Fruit fly (Drosophila melanogaster): ENCODE measurements around the gene CG32263.

Gene CG32263

DNA sequence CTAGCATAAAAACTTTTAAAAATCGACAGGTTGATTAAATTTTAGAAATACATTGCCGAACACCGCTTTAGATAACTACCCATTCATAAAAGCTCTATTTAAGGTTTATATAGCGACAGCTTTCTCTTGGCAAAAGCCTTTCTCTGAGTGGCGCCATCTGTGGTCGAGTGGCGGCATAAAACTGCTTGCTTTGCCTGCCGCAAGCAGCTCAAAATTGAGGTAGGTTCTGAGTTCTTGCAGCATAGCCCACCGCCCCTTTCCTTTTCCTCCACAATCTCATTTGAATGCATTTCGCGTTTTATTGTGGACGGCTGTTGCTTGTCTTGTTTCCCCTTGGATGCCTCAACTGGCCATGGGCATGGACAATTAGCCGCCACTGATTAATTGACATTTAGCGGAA is 43.1 kb downstream of the CG32263 start (continued):
- TF ChIP-seq dpn (GFP tag; optimal IDR thresholded peaks at IDR 0.05): peak; percentile 50 to 76
- peak; percentile 65 for TF ChIP-seq pum (GFP tag; optimal IDR thresholded peaks at IDR 0.05)
- peak; percentile 63 for TF ChIP-seq CG11247 (GFP tag; IDR thresholded peaks at IDR 0.05)
- TF ChIP-seq CG10267 (tag; optimal IDR thresholded peaks at IDR 0.05): no peak
- TF ChIP-seq CG3065 (GFP tag; optimal IDR thresholded peaks at IDR 0.05): peak; percentile 20
- TF ChIP-seq Fer1 (GFP tag; optimal IDR thresholded peaks at IDR 0.05): peak; percentile 4
- TF ChIP-seq Poxn (GFP tag; IDR thresholded peaks at IDR 0.05): no peak
- TF ChIP-seq Hsf (GFP tag; optimal IDR thresholded peaks at IDR 0.05): peak; percentile 64
- peak; percentile 25; the same call in 1 of the 2 replicates for TF ChIP-seq wdn (GFP tag; IDR thresholded peaks at IDR 0.05)
- TF ChIP-seq stc (GFP tag; IDR thresholded peaks at IDR 0.05): peak; percentile 22; the same call in 1 of the 2 replicates
- TF ChIP-seq Oaz (GFP tag; IDR thresholded peaks at IDR 0.05): peak; percentile 56
- TF ChIP-seq CG2120 (GFP tag; optimal IDR thresholded peaks at IDR 0.05): peak; percentile 40
- TF ChIP-seq bigmax (GFP tag; optimal IDR thresholded peaks at IDR 0.05): no peak
- peak; percentile 11 for TF ChIP-seq dmrt99B (tag; optimal IDR thresholded peaks at IDR 0.05)
- TF ChIP-seq CG32767 (GFP tag; IDR thresholded peaks at IDR 0.05): no peak
- TF ChIP-seq nerfin-2 (GFP tag; IDR thresholded peaks at IDR 0.05; ENCODE audit: partially characterized antibody): peak; percentile 32; the same call in 1 of the 2 replicates
- TF ChIP-seq CG9437 (GFP tag; optimal IDR thresholded peaks at IDR 0.05): peak; percentile 32
- TF ChIP-seq Ravus (GFP tag; IDR thresholded peaks at IDR 0.05): no peak
- no peak for TF ChIP-seq CG6654 (GFP tag; optimal IDR thresholded peaks at IDR 0.05)
- peak; percentile 67 for TF ChIP-seq Lhr (GFP tag; optimal IDR thresholded peaks at IDR 0.05)
- peak; percentile 56 for TF ChIP-seq ttk (GFP tag; IDR thresholded peaks at IDR 0.05)
- TF ChIP-seq CG12744 (GFP tag; optimal IDR thresholded peaks at IDR 0.05): peak; percentile 24
- TF ChIP-seq HLH3B (GFP tag; IDR thresholded peaks at IDR 0.05): peak; percentile 61
- peak; percentile 97 for TF ChIP-seq Med (GFP tag)
- peak in 1 of 2 experiments; percentile 28 for TF ChIP-seq crp (GFP tag; optimal IDR thresholded peaks at IDR 0.05)
- peak; percentile 65 for TF ChIP-seq odd (GFP tag; optimal IDR thresholded peaks at IDR 0.05)
- peak; percentile 9 for TF ChIP-seq mam (GFP tag; optimal IDR thresholded peaks at IDR 0.05)
- peak; percentile 52 for TF ChIP-seq da (GFP tag; optimal IDR thresholded peaks at IDR 0.05)
- TF ChIP-seq CG31365 (tag; optimal IDR thresholded peaks at IDR 0.05): peak; percentile 96
- TF ChIP-seq Dip3 (GFP tag; optimal IDR thresholded peaks at IDR 0.05): peak; percentile 47
- no peak; the same call in 2 of the 3 replicates for TF ChIP-seq CG16813 (GFP tag; IDR thresholded peaks at IDR 0.05; ENCODE audit: partially characterized antibody)
- peak; percentile 5 for TF ChIP-seq CG12155 (GFP tag; optimal IDR thresholded peaks at IDR 0.05)
- peak; percentile 17 for TF ChIP-seq gsb-n (tag; optimal IDR thresholded peaks at IDR 0.05)
- TF ChIP-seq Gug (GFP tag; IDR thresholded peaks at IDR 0.05): peak; percentile 23; the same call in 1 of the 4 replicates
- TF ChIP-seq Mad (GFP tag; optimal IDR thresholded peaks at IDR 0.05): peak; percentile 70
- TF ChIP-seq zfh2 (GFP tag; optimal IDR thresholded peaks at IDR 0.05): peak; percentile 25
- no peak for TF ChIP-seq MTF-1 (GFP tag; optimal IDR thresholded peaks at IDR 0.05; ENCODE audit: borderline replicate concordance)
- TF ChIP-seq CG6854 (GFP tag; optimal IDR thresholded peaks at IDR 0.05): peak; percentile 44
- peak; percentile 46 for TF ChIP-seq CG7786 (GFP tag; optimal IDR thresholded peaks at IDR 0.05)
- TF ChIP-seq ato (GFP tag; IDR thresholded peaks at IDR 0.05; ENCODE audit: partially characterized antibody): 0 out of 2 replicates have a peak, but pooled peaks have one; percentile 13
- TF ChIP-seq CG7928 (GFP tag; optimal IDR thresholded peaks at IDR 0.05): no peak
- peak; percentile 70 for TF ChIP-seq CG12219 (GFP tag; optimal IDR thresholded peaks at IDR 0.05)
- peak; percentile 45 for TF ChIP-seq CG43689 (GFP tag; IDR thresholded peaks at IDR 0.05)
- peak; percentile 55 for TF ChIP-seq unpg (GFP tag; optimal IDR thresholded peaks at IDR 0.05)
- peak; percentile 71 for TF ChIP-seq CG2875 (GFP tag; optimal IDR thresholded peaks at IDR 0.05)
- TF ChIP-seq p53 (GFP tag; optimal IDR thresholded peaks at IDR 0.05): peak; percentile 21
- peak; percentile 53 for TF ChIP-seq CG9876 (GFP tag; optimal IDR thresholded peaks at IDR 0.05)
- peak; percentile 44 for TF ChIP-seq Side (GFP tag; optimal IDR thresholded peaks at IDR 0.05)
- TF ChIP-seq CG33213 (GFP tag; optimal IDR thresholded peaks at IDR 0.05): peak; percentile 37
- TF ChIP-seq ATbp (GFP tag; optimal IDR thresholded peaks at IDR 0.05): peak; percentile 72

Data from whole organism, embryonic.